Worm (Caenorhabditis elegans): Measurements from ENCODE around the gene agr-1.
A peak's percentile ranks its signal among the peaks of the same experiment; 100 is the strongest.

Gene agr-1

DNA sequence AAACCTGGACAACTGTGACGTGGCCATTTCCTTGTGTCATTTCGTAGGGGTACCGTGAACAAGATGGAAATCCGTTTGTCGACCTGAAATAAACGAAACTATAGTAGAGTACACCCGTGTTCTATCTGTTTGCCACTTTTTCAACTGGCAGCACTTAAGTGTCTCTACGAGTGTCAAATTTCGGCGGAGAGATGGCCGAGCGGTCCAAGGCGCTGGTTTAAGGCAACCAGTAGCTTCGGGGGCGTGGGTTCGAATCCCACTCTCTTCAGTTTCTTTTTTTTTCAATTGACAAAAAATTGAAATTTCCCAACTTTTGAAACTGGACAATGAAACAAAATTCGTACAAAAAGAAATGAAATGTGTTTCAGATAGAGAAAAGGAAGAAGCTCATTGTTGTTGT lies 53.4 kb downstream of the agr-1 start (continued):
- TF ChIP-seq fax-1 (tag; optimal IDR thresholded peaks at IDR 0.05): peak; percentile 9
- peak; percentile 20 for TF ChIP-seq gmeb-2 (tag; optimal IDR thresholded peaks at IDR 0.05)
- peak; percentile 74 for TF ChIP-seq ceh-19 (GFP tag; optimal IDR thresholded peaks at IDR 0.05)
- peak; percentile 10 for TF ChIP-seq dmd-4 (tag; optimal IDR thresholded peaks at IDR 0.05; ENCODE audit: borderline replicate concordance)

- no peak for TF ChIP-seq nfya-1 (tag; optimal IDR thresholded peaks at IDR 0.05)
Observed at ce11 chrII:6718221-6718620, 56.8 kb downstream of the agr-1 start, which contains the start of gene tsp-10. Gene tsp-10, plus strand, starts transcription at chrII:6718586.

- no peak for TF ChIP-seq hlh-8 (tag; optimal IDR thresholded peaks at IDR 0.05)
- no peak for TF ChIP-seq hlh-30 (tag; optimal IDR thresholded peaks at IDR 0.05; ENCODE audit: insufficient read depth)
- no peak for TF ChIP-seq K02D7.2 (tag; optimal IDR thresholded peaks at IDR 0.05)
- no peak for TF ChIP-seq ama-1 (optimal IDR thresholded peaks at IDR 0.05)
- no peak for TF ChIP-seq nfya-1 (tag; optimal IDR thresholded peaks at IDR 0.05)
- no peak for TF ChIP-seq ets-4 (tag; optimal IDR thresholded peaks at IDR 0.05)
- no peak for TF ChIP-seq ceh-31 (tag; optimal IDR thresholded peaks at IDR 0.05)
- no peak for TF ChIP-seq zip-5 (tag; optimal IDR thresholded peaks at IDR 0.05)
- TF ChIP-seq nhr-11 (tag; optimal IDR thresholded peaks at IDR 0.05): no peak
- no peak for TF ChIP-seq T23F11.4 (GFP tag; optimal IDR thresholded peaks at IDR 0.05)
- no peak for TF ChIP-seq C38D4.7 (GFP tag; optimal IDR thresholded peaks at IDR 0.05)
- TF ChIP-seq ceh-19 (GFP tag; optimal IDR thresholded peaks at IDR 0.05): no peak
- TF ChIP-seq ceh-9 (tag; optimal IDR thresholded peaks at IDR 0.05): no peak
- TF ChIP-seq ceh-22 (tag; optimal IDR thresholded peaks at IDR 0.05): no peak
Observed at ce11 chrII:6716638-6717037, 58.3 kb downstream of the agr-1 start, which contains the start of the genes T14B4.5 and T14B4.20. Gene T14B4.5, plus strand, starts transcription at chrII:6716863. Gene T14B4.20, plus strand, starts transcription at chrII:6716901.

DNA sequence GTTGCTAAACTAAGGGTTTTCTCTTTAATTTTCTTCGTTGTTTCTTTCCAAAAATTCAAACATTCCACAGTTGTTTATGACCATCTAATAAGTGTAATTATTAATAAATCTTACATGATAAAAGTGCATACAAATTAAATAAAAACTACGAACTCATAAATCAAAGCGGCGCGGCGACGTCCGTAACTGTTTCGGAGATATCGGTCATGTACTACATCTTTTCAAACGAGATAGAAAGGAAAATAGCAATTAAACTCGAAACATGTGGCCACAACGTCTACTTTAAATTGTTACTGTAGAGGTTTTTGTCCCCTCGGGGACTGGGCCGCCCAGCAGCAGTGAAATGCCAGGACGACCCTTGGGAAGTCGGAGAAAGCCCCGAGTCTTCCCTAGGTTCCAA lies 59.1 kb downstream of the agr-1 start:
- no peak for TF ChIP-seq hlh-8 (tag; optimal IDR thresholded peaks at IDR 0.05)
- TF ChIP-seq hlh-15 (tag; optimal IDR thresholded peaks at IDR 0.05): no peak
- no peak for TF ChIP-seq ceh-22 (tag; optimal IDR thresholded peaks at IDR 0.05)
- TF ChIP-seq ceh-24 (tag; optimal IDR thresholded peaks at IDR 0.05): no peak
- TF ChIP-seq nhr-232 (tag; optimal IDR thresholded peaks at IDR 0.05): no peak
- TF ChIP-seq ceh-19 (GFP tag; optimal IDR thresholded peaks at IDR 0.05): no peak
- no peak for TF ChIP-seq pros-1 (tag; optimal IDR thresholded peaks at IDR 0.05)
- TF ChIP-seq hlh-30 (tag; optimal IDR thresholded peaks at IDR 0.05; ENCODE audit: insufficient read depth): no peak
- no peak for TF ChIP-seq tbx-2 (tag; optimal IDR thresholded peaks at IDR 0.05)
- no peak for TF ChIP-seq rnt-1 (tag; optimal IDR thresholded peaks at IDR 0.05)
- TF ChIP-seq ama-1 (optimal IDR thresholded peaks at IDR 0.05): no peak
- TF ChIP-seq elt-2 (tag; optimal IDR thresholded peaks at IDR 0.05): no peak
- TF ChIP-seq T23F11.4 (GFP tag; optimal IDR thresholded peaks at IDR 0.05): no peak
- TF ChIP-seq tbx-7 (tag; optimal IDR thresholded peaks at IDR 0.05): no peak
- TF ChIP-seq ztf-16 (tag; optimal IDR thresholded peaks at IDR 0.05): no peak
- TF ChIP-seq lim-6 (tag; optimal IDR thresholded peaks at IDR 0.05): no peak
- TF ChIP-seq ttx-3 (tag; optimal IDR thresholded peaks at IDR 0.05): no peak
- no peak for TF ChIP-seq dmd-4 (tag; optimal IDR thresholded peaks at IDR 0.05; ENCODE audit: borderline replicate concordance)
- TF ChIP-seq ceh-48 (tag; optimal IDR thresholded peaks at IDR 0.05): no peak
- TF ChIP-seq npax-4 (tag; optimal IDR thresholded peaks at IDR 0.05): no peak

- TF ChIP-seq unc-3 (GFP tag; conservative IDR thresholded peaks at IDR 0.05) (no peak), unc-3 (tag; optimal IDR thresholded peaks at IDR 0.05) (no peak), ceh-19 (GFP tag; optimal IDR thresholded peaks at IDR 0.05) (no peak), ceh-18 (tag; optimal IDR thresholded peaks at IDR 0.05) (no peak), mec-3 (tag; optimal IDR thresholded peaks at IDR 0.05; ENCODE audit: borderline replicate concordance) (no peak), ets-4 (tag; optimal IDR thresholded peaks at IDR 0.05) (no peak), npax-4 (tag; optimal IDR thresholded peaks at IDR 0.05) (no peak), tbx-7 (tag; optimal IDR thresholded peaks at IDR 0.05) (no peak), hlh-8 (tag; optimal IDR thresholded peaks at IDR 0.05) (no peak), pag-3 (tag; optimal IDR thresholded peaks at IDR 0.05; ENCODE audit: borderline replicate concordance) (no peak), fkh-10 (GFP tag; optimal IDR thresholded peaks at IDR 0.05) (no peak), ceh-48 (tag; optimal IDR thresholded peaks at IDR 0.05) (no peak), pha-4 (tag; optimal IDR thresholded peaks at IDR 0.05) (no peak)
Observed at ce11 chrII:6713832-6714342, 61.1 kb downstream of the agr-1 start, which contains the start of gene dpy-2. Gene dpy-2, plus strand, starts transcription at chrII:6714292.
